Fruit fly (Drosophila melanogaster) Kc167 (cell line): ENCODE data around the gene CG15544.

Source experiments
- Myc ChIP-seq: fragments of >200 bp; optimal IDR thresholded peaks from 2 replicates; lab custom pipeline; 2017; ENCODE audit warnings: missing external identifiers
- Sin3A ChIP-seq: fragments of >200 bp; optimal IDR thresholded peaks from 2 replicates; lab custom pipeline; 2018; ENCODE audit warnings: missing external identifiers
- h ChIP-seq: fragments of >200 bp; optimal IDR thresholded peaks from 3 replicates; lab custom pipeline; 2018; ENCODE audit warnings: missing external identifiers
- insv ChIP-seq: fragments of >200 bp; optimal IDR thresholded peaks from 3 replicates; lab custom pipeline; 2018; ENCODE audit warnings: missing external identifiers
- psq ChIP-seq: fragments of >200 bp; optimal IDR thresholded peaks from 2 replicates; lab custom pipeline; 2017; ENCODE audit warnings: missing external identifiers
- ttk ChIP-seq: sonication (Bioruptor generic); optimal IDR thresholded peaks from 2 replicates; lab custom pipeline; 2017; ENCODE audit warnings: missing external identifiers

DNA sequence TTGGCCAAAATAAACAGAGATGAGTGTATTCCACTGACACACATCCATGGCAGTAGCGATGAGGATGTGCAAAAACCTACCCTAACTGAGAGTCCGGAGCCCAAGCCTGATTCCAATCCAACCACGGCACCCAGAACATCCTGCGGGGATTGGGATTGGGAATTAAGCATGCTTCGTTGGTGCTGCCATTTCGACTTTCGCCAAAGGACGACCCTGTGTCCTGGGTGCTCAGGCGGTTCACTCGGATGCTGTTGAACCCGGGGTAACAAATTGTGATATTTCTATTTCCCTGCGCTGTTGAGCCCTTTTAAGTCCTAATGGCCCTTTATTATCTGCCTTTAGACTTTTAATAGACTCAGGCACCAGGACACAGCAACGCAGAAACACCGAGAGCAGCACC is 27.6 kb downstream of the CG15544 start:
- TF ChIP-seq Myc (lab: Kevin White, UChicago) (no peak), ttk (lab: Kevin White, UChicago) (no peak), Sin3A (lab: Kevin White, UChicago) (no peak), h (lab: Kevin White, UChicago) (no peak), psq (lab: Kevin White, UChicago) (no peak), insv (no peak)
